Fruit fly (Drosophila melanogaster): ENCODE data around the gene CG1578.

CG1578 gene

dm6 chrX:11846049-11846718 is 29.8 kb upstream of the CG1578 start, which contains the start of gene CG15740 (continued):
- no peak for TF ChIP-seq Doc2 (GFP tag; IDR thresholded peaks at IDR 0.05)
- no peak for TF ChIP-seq CG4360 (GFP tag; IDR thresholded peaks at IDR 0.05)
- TF ChIP-seq CG1233 (GFP tag; optimal IDR thresholded peaks at IDR 0.05), result no peak
- TF ChIP-seq stwl (tag; optimal IDR thresholded peaks at IDR 0.05), result no peak
- peak in 1 of 2 experiments; percentile 71 for TF ChIP-seq Hr51 (GFP tag; optimal IDR thresholded peaks at IDR 0.05)
- TF ChIP-seq wor (GFP tag; IDR thresholded peaks at IDR 0.05), result peak; percentile 45; the same call in 1 of the 2 replicates
- TF ChIP-seq pum (GFP tag; optimal IDR thresholded peaks at IDR 0.05), result peak; percentile 46
- TF ChIP-seq salm (tag; optimal IDR thresholded peaks at IDR 0.05), result no peak
- no peak for TF ChIP-seq pfk (GFP tag; optimal IDR thresholded peaks at IDR 0.05)
- peak; percentile 76 for TF ChIP-seq seq (GFP tag; IDR thresholded peaks at IDR 0.05)
- 0 out of 2 replicates have a peak, but pooled peaks have one; percentile 29 for TF ChIP-seq Oaz (GFP tag; IDR thresholded peaks at IDR 0.05)
- TF ChIP-seq CG7372 (GFP tag; IDR thresholded peaks at IDR 0.05), result no peak
- no peak for TF ChIP-seq emc (GFP tag; optimal IDR thresholded peaks at IDR 0.05)
- TF ChIP-seq CG7963 (GFP tag; IDR thresholded peaks at IDR 0.05; ENCODE audit: partially characterized antibody), result no peak
- no peak for TF ChIP-seq dm (GFP tag; optimal IDR thresholded peaks at IDR 0.05)
- no peak for TF ChIP-seq CG2712 (tag; optimal IDR thresholded peaks at IDR 0.05)
- TF ChIP-seq CG5180 (GFP tag; optimal IDR thresholded peaks at IDR 0.05), result peak; percentile 12
- TF ChIP-seq Trl (optimal IDR thresholded peaks at IDR 0.05), result no peak
- TF ChIP-seq Trl (GFP tag; optimal IDR thresholded peaks at IDR 0.05), result peak; percentile 46
- TF ChIP-seq disco-r (GFP tag; optimal IDR thresholded peaks at IDR 0.05), result no peak
- TF ChIP-seq CG13287 (GFP tag; IDR thresholded peaks at IDR 0.05; ENCODE audit: partially characterized antibody), result no peak
- TF ChIP-seq CG10565 (GFP tag; optimal IDR thresholded peaks at IDR 0.05), result no peak
- no peak for TF ChIP-seq CG1647 (GFP tag; optimal IDR thresholded peaks at IDR 0.05)
- peak; percentile 14 for TF ChIP-seq HHEX (GFP tag; optimal IDR thresholded peaks at IDR 0.05)
- no peak for TF ChIP-seq insv (GFP tag; optimal IDR thresholded peaks at IDR 0.05)
- TF ChIP-seq CG11093 (GFP tag; IDR thresholded peaks at IDR 0.05), result peak; percentile 40; the same call in 1 of the 3 replicates
- peak; percentile 37; the same call in 1 of the 2 replicates for TF ChIP-seq E2f2 (GFP tag; IDR thresholded peaks at IDR 0.05)
- no peak for TF ChIP-seq NC2β (GFP tag; optimal IDR thresholded peaks at IDR 0.05)
- TF ChIP-seq Kr (GFP tag; optimal IDR thresholded peaks at IDR 0.05), result no peak
- TF ChIP-seq br (optimal IDR thresholded peaks at IDR 0.05), result no peak
- TF ChIP-seq gfzf (GFP tag; optimal IDR thresholded peaks at IDR 0.05), result no peak
- no peak for TF ChIP-seq CG10431 (GFP tag; optimal IDR thresholded peaks at IDR 0.05)
- TF ChIP-seq Dad (GFP tag; optimal IDR thresholded peaks at IDR 0.05), result no peak
- no peak for TF ChIP-seq Scr (GFP tag; IDR thresholded peaks at IDR 0.05; ENCODE audit: partially characterized antibody)
- TF ChIP-seq Mes4 (GFP tag; optimal IDR thresholded peaks at IDR 0.05), result no peak
- no peak for TF ChIP-seq bowl (GFP tag; IDR thresholded peaks at IDR 0.05)
- TF ChIP-seq fd102C (GFP tag; optimal IDR thresholded peaks at IDR 0.05), result no peak
- no peak for TF ChIP-seq z (GFP tag; IDR thresholded peaks at IDR 0.05)
- TF ChIP-seq pho (GFP tag; optimal IDR thresholded peaks at IDR 0.05), result no peak
- no peak for TF ChIP-seq gce (GFP tag; IDR thresholded peaks at IDR 0.05)
- peak; percentile 39; the same call in 1 of the 2 replicates for TF ChIP-seq Xrp1 (GFP tag; IDR thresholded peaks at IDR 0.05)
- TF ChIP-seq row (GFP tag; IDR thresholded peaks at IDR 0.05), result peak; percentile 63
- no peak for TF ChIP-seq gt (GFP tag; IDR thresholded peaks at IDR 0.05)
- peak; percentile 52 for TF ChIP-seq vvl (GFP tag; IDR thresholded peaks at IDR 0.05)
- TF ChIP-seq CG12659 (GFP tag; optimal IDR thresholded peaks at IDR 0.05), result peak; percentile 5
- no peak for TF ChIP-seq Atf-2 (GFP tag; optimal IDR thresholded peaks at IDR 0.05)
- TF ChIP-seq so (GFP tag; IDR thresholded peaks at IDR 0.05), result peak; percentile 67; the same call in 1 of the 3 replicates
- peak; percentile 42 for TF ChIP-seq CG17359 (tag; optimal IDR thresholded peaks at IDR 0.05)
- TF ChIP-seq Dp (GFP tag; optimal IDR thresholded peaks at IDR 0.05), result no peak
- no peak; the same call in 3 of the 4 replicates for TF ChIP-seq Gug (GFP tag; IDR thresholded peaks at IDR 0.05)
- TF ChIP-seq Myb (GFP tag; optimal IDR thresholded peaks at IDR 0.05), result no peak

All from whole organism, embryonic.